Worm (Caenorhabditis elegans) whole organism, L1 larva: ENCODE results near the gene R08E3.3.
A peak's percentile ranks its signal among the peaks of the same experiment; 100 is the strongest.

ENCODE experiments used
- C04F5.9 ChIP-seq: sonication (generic microtip); optimal IDR thresholded peaks from 2 replicates; lab custom pipeline; 2016; ENCODE audit warnings: missing genetic modification characterization, missing compliant biosample characterization
- aha-1 ChIP-seq: fragments of 150-350 bp; optimal IDR thresholded peaks from 2 replicates; lab custom pipeline; 2014; ENCODE audit warnings: missing biosample characterization, missing genetic modification characterization
- aly-2 ChIP-seq: fragments of 150-350 bp; optimal IDR thresholded peaks from 2 replicates; lab custom pipeline; 2014; ENCODE audit warnings: missing biosample characterization, missing genetic modification characterization
- ama-1 ChIP-seq: fragments of 150-350 bp; optimal IDR thresholded peaks from 2 replicates; lab custom pipeline; 2014
- blmp-1 ChIP-seq: fragments of 150-350 bp; optimal IDR thresholded peaks from 2 replicates; lab custom pipeline; 2014; ENCODE audit warnings: missing biosample characterization, missing genetic modification characterization
- ceh-63 ChIP-seq: fragments of 200-800 bp; sonication (Bioruptor generic); optimal IDR thresholded peaks from 2 replicates; lab custom pipeline; 2018; ENCODE audit warnings: mild to moderate bottlenecking, missing genetic modification characterization, missing compliant biosample characterization
- dpl-1 ChIP-seq, 3 experiments: fragments of 150-350 bp in 2 of 3; sonication (generic microtip) in 1 of 3; optimal IDR thresholded peaks; 2 replicates each; lab custom pipeline; 2014 to 2017; ENCODE audit warnings: missing biosample characterization in 3 of 3, missing genetic modification characterization in 3 of 3, missing genetic modification reagents in 3 of 3
- dsc-1 ChIP-seq: sonication (generic microtip); optimal IDR thresholded peaks from 2 replicates; lab custom pipeline; 2016; ENCODE audit warnings: mild to moderate bottlenecking, missing genetic modification characterization, missing compliant biosample characterization
- efl-1 ChIP-seq, 4 experiments: fragments of 150-350 bp; optimal IDR thresholded peaks in 3 of 4; peaks in 1 of 4; 1 replicate in 1 of 4; 2 replicates in 3 of 4; lab custom pipeline; 2014; ENCODE audit warnings: missing biosample characterization in 2 of 4, missing genetic modification characterization in 2 of 4, missing genetic modification reagents in 2 of 4
- egl-27 ChIP-seq, 2 experiments: fragments of 150-350 bp in 1 of 2; sonication (generic microtip); optimal IDR thresholded peaks; 3 replicates each; lab custom pipeline; 2017 to 2018; ENCODE audit warnings: missing biosample characterization in 2 of 2, missing genetic modification characterization in 2 of 2, missing genetic modification reagents in 2 of 2
- elt-2 ChIP-seq: sonication (generic microtip); optimal IDR thresholded peaks from 2 replicates; lab custom pipeline; 2016; ENCODE audit warnings: missing genetic modification characterization, mild to moderate bottlenecking, inconsistent platforms, missing compliant biosample characterization, missing genetic modification reagents
- elt-3 ChIP-seq, 6 experiments: fragments of 150-350 bp in 1 of 6; sonication (generic microtip); optimal IDR thresholded peaks; 2 replicates each; lab custom pipeline; 2017 to 2018; ENCODE audit warnings: missing biosample characterization in 6 of 6, missing genetic modification characterization in 6 of 6, inconsistent platforms in 1 of 6
- ets-5 ChIP-seq: fragments of 200-800 bp; sonication (Bioruptor generic); IDR thresholded peaks from 2 replicates; pipeline ENCODE4 v1.3.6; 2022; ENCODE audit warnings: missing genetic modification characterization, missing compliant biosample characterization
- fkh-10 ChIP-seq: sonication (generic microtip); optimal IDR thresholded peaks from 2 replicates; lab custom pipeline; 2017; ENCODE audit warnings: missing biosample characterization, missing genetic modification reagents, missing genetic modification characterization
- fkh-8 ChIP-seq: sonication (generic microtip); optimal IDR thresholded peaks from 2 replicates; lab custom pipeline; 2016; ENCODE audit warnings: mild to moderate bottlenecking, missing genetic modification characterization, missing compliant biosample characterization
- hlh-4 ChIP-seq: sonication (generic microtip); optimal IDR thresholded peaks from 2 replicates; lab custom pipeline; 2016; ENCODE audit warnings: mild to moderate bottlenecking, missing genetic modification characterization, missing compliant biosample characterization
- hpl-2 ChIP-seq: fragments of 150-350 bp; optimal IDR thresholded peaks from 2 replicates; lab custom pipeline; 2014; ENCODE audit warnings: missing biosample characterization, missing genetic modification reagents, missing genetic modification characterization
- irx-1 ChIP-seq: sonication (generic microtip); optimal IDR thresholded peaks from 2 replicates; lab custom pipeline; 2016; ENCODE audit warnings: missing genetic modification characterization, missing compliant biosample characterization
- lin-13 ChIP-seq: fragments of 150-350 bp; optimal IDR thresholded peaks from 2 replicates; lab custom pipeline; 2014; ENCODE audit warnings: missing biosample characterization, missing genetic modification reagents, missing genetic modification characterization
- lin-14 ChIP-seq: fragments of 200-800 bp; sonication (Bioruptor generic); optimal IDR thresholded peaks from 2 replicates; lab custom pipeline; 2018; ENCODE audit warnings: mild to moderate bottlenecking, missing genetic modification characterization, moderate library complexity, missing compliant biosample characterization
- lin-39 ChIP-seq: fragments of 150-350 bp; optimal IDR thresholded peaks from 2 replicates; lab custom pipeline; 2014; ENCODE audit warnings: missing biosample characterization, missing genetic modification reagents, missing genetic modification characterization
- lir-3 ChIP-seq: sonication (generic microtip); optimal IDR thresholded peaks from 2 replicates; lab custom pipeline; 2016; ENCODE audit warnings: mild to moderate bottlenecking, missing genetic modification characterization, moderate library complexity, missing compliant biosample characterization; ENCODE audit not compliant: poor library complexity
- mep-1 ChIP-seq: fragments of 150-350 bp; optimal IDR thresholded peaks from 2 replicates; lab custom pipeline; 2014; ENCODE audit warnings: missing biosample characterization, missing genetic modification characterization
- nhr-19 ChIP-seq: fragments of 200-800 bp; sonication (Bioruptor generic); conservative IDR thresholded peaks from 2 replicates; pipeline ENCODE4 v1.3.6; 2022; ENCODE audit warnings: missing genetic modification characterization, missing compliant biosample characterization
- nhr-28 ChIP-seq: fragments of 150-350 bp; optimal IDR thresholded peaks from 2 replicates; lab custom pipeline; 2014; ENCODE audit warnings: missing biosample characterization, missing genetic modification characterization
- nhr-47 ChIP-seq: sonication (generic microtip); optimal IDR thresholded peaks from 2 replicates; lab custom pipeline; 2016; ENCODE audit warnings: mild to moderate bottlenecking, missing genetic modification characterization, moderate library complexity, missing compliant biosample characterization
- nhr-76 ChIP-seq: sonication (generic microtip); optimal IDR thresholded peaks from 2 replicates; lab custom pipeline; 2017; ENCODE audit warnings: missing biosample characterization, missing genetic modification characterization
- nhr-77 ChIP-seq: fragments of 150-350 bp; optimal IDR thresholded peaks from 2 replicates; lab custom pipeline; 2014; ENCODE audit warnings: missing biosample characterization, missing genetic modification characterization
- nhr-84 ChIP-seq: sonication (generic microtip); optimal IDR thresholded peaks from 2 replicates; lab custom pipeline; 2017; ENCODE audit warnings: missing biosample characterization, missing genetic modification characterization
- nhr-85 ChIP-seq: sonication (generic microtip); peaks from one replicate; lab custom pipeline; 2016; ENCODE audit warnings: missing genetic modification characterization, inconsistent platforms, missing compliant biosample characterization
- nhr-90 ChIP-seq: sonication (generic microtip); optimal IDR thresholded peaks from 2 replicates; lab custom pipeline; 2016; ENCODE audit warnings: mild to moderate bottlenecking, missing genetic modification characterization, missing compliant biosample characterization; ENCODE audit not compliant: poor library complexity
- pag-3 ChIP-seq: sonication (generic microtip); optimal IDR thresholded peaks from 2 replicates; lab custom pipeline; 2017; ENCODE audit warnings: missing genetic modification characterization, mild to moderate bottlenecking, missing compliant biosample characterization, antibody characterized with exemption, borderline replicate concordance; ENCODE audit not compliant: insufficient read depth
- snu-23 ChIP-seq: sonication (generic microtip); optimal IDR thresholded peaks from 2 replicates; lab custom pipeline; 2016; ENCODE audit warnings: missing genetic modification characterization, missing compliant biosample characterization
- sptf-1 ChIP-seq: fragments of 150-350 bp; optimal IDR thresholded peaks from 2 replicates; lab custom pipeline; 2014; ENCODE audit warnings: missing biosample characterization, missing genetic modification characterization
- sup-37 ChIP-seq: fragments of 200-800 bp; sonication (Bioruptor generic); optimal IDR thresholded peaks from 2 replicates; lab custom pipeline; 2018; ENCODE audit warnings: mild to moderate bottlenecking, missing genetic modification characterization, missing compliant biosample characterization
- tbx-2 ChIP-seq: sonication (generic microtip); optimal IDR thresholded peaks from 2 replicates; lab custom pipeline; 2016; ENCODE audit warnings: missing genetic modification characterization, missing compliant biosample characterization
- tlp-1 ChIP-seq: fragments of 150-350 bp; optimal IDR thresholded peaks from 2 replicates; lab custom pipeline; 2014; ENCODE audit warnings: missing biosample characterization, missing genetic modification characterization
- unc-130 ChIP-seq: fragments of 150-350 bp; optimal IDR thresholded peaks from 2 replicates; lab custom pipeline; 2017; ENCODE audit warnings: missing biosample characterization, missing genetic modification characterization, inconsistent platforms
- unc-30 ChIP-seq: sonication (generic microtip); optimal IDR thresholded peaks from 2 replicates; lab custom pipeline; 2017; ENCODE audit warnings: missing biosample characterization, missing genetic modification characterization
- unc-62 ChIP-seq: fragments of 150-350 bp; optimal IDR thresholded peaks from 2 replicates; lab custom pipeline; 2014; ENCODE audit warnings: missing biosample characterization, missing genetic modification reagents, missing genetic modification characterization
- vab-15 ChIP-seq: sonication (generic microtip); optimal IDR thresholded peaks from 2 replicates; lab custom pipeline; 2017; ENCODE audit warnings: missing genotype, mild to moderate bottlenecking, missing genetic modification characterization, missing compliant biosample characterization
- zip-4 ChIP-seq: fragments of 200-800 bp; sonication (Bioruptor generic); optimal IDR thresholded peaks from 2 replicates; lab custom pipeline; 2018; ENCODE audit warnings: mild to moderate bottlenecking, missing genetic modification characterization, moderate library complexity, missing compliant biosample characterization
- ztf-11 ChIP-seq, 2 experiments: sonication (generic microtip); optimal IDR thresholded peaks; 2 replicates each; lab custom pipeline; 2016 to 2017; ENCODE audit warnings: missing genetic modification characterization in 2 of 2, missing biosample characterization in 1 of 2, missing compliant biosample characterization in 1 of 2

R08E3.3 gene

ce11 chrX:4800078-4800621 is 18.2 kb upstream of the R08E3.3 start, which contains the start of gene mig-13:
TSS of gene mig-13 (minus strand) at chrX:4800128.
- TF ChIP-seq sup-37 (GFP tag; lab: Kevin White, UChicago): no peak
- TF ChIP-seq ama-1 (lab: Kevin White, UChicago): no peak
- no peak for TF ChIP-seq sptf-1 (tag; lab: Kevin White, UChicago)
- no peak for TF ChIP-seq lir-3
- TF ChIP-seq tlp-1 (tag; lab: Kevin White, UChicago): no peak
- TF ChIP-seq unc-130 (tag; lab: Kevin White, UChicago): no peak
- TF ChIP-seq nhr-28: no peak
- TF ChIP-seq nhr-19 (GFP tag; lab: Robert Waterston, UW): no peak

ce11 chrX:4800892-4801291 is 17.5 kb upstream of the R08E3.3 start:
- TF ChIP-seq efl-1 (optimal IDR thresholded peaks at IDR 0.05; lab: Kevin White, UChicago): no peak
- peak in 1 of 2 experiments; percentile 44 for TF ChIP-seq efl-1 (GFP tag; optimal IDR thresholded peaks at IDR 0.05 in 1 of 2; lab: Kevin White, UChicago)
- no peak for TF ChIP-seq C04F5.9 (tag; lab: Kevin White, UChicago)

- TF ChIP-seq sptf-1 (tag; lab: Kevin White, UChicago): no peak
- peak; percentile 29 for TF ChIP-seq lin-14
- TF ChIP-seq ztf-11 (tag; optimal IDR thresholded peaks at IDR 0.05; lab: Kevin White, UChicago): peak in 1 of 2 experiments; percentile 52
- TF ChIP-seq zip-4 (GFP tag; lab: Kevin White, UChicago): no peak
- no peak for TF ChIP-seq unc-62 (GFP tag; lab: Kevin White, UChicago)
- TF ChIP-seq tbx-2: peak; percentile 67
- TF ChIP-seq lin-39 (tag; lab: Kevin White, UChicago): peak; percentile 27
- no peak for TF ChIP-seq nhr-76 (tag; lab: Kevin White, UChicago)
- no peak for TF ChIP-seq ets-5 (GFP tag; lab: Robert Waterston, UW)
Measured at ce11 chrX:4802255-4802654, 16.1 kb upstream of the R08E3.3 start.

- TF ChIP-seq hlh-4 (tag; lab: Kevin White, UChicago) (no peak), nhr-47 (tag; lab: Kevin White, UChicago) (no peak), nhr-84 (tag; lab: Kevin White, UChicago) (no peak), elt-2 (tag; lab: Kevin White, UChicago) (no peak), egl-27 (tag; optimal IDR thresholded peaks at IDR 0.05; lab: Kevin White, UChicago) (no peak), pag-3 (tag; lab: Kevin White, UChicago) (no peak), nhr-76 (tag; lab: Kevin White, UChicago) (no peak)
Measured at ce11 chrX:4803942-4804341, 14.5 kb upstream of the R08E3.3 start.

ce11 chrX:4808737-4809136 is 9.7 kb upstream of the R08E3.3 start:
- TF ChIP-seq fkh-8 (tag; lab: Kevin White, UChicago) (no peak), ets-5 (GFP tag; lab: Robert Waterston, UW) (no peak), aly-2 (tag; lab: Kevin White, UChicago) (no peak), lin-13 (GFP tag; lab: Kevin White, UChicago) (peak; percentile 11), snu-23 (GFP tag; lab: Kevin White, UChicago) (peak; percentile 62), hlh-4 (tag; lab: Kevin White, UChicago) (no peak), fkh-10 (GFP tag; lab: Kevin White, UChicago) (no peak), aha-1 (tag; lab: Kevin White, UChicago) (no peak), unc-30 (no peak), nhr-90 (tag; lab: Kevin White, UChicago) (peak; percentile 44), hpl-2 (no peak), pag-3 (tag; lab: Kevin White, UChicago) (no peak), vab-15 (tag; lab: Kevin White, UChicago) (no peak), nhr-77 (tag; lab: Kevin White, UChicago) (no peak), elt-3 (tag; optimal IDR thresholded peaks at IDR 0.05; lab: Kevin White, UChicago) (peak in 4 of 6 experiments; percentile 41 to 64 (median 48)), efl-1 (optimal IDR thresholded peaks at IDR 0.05; lab: Kevin White, UChicago) (no peak), efl-1 (GFP tag; optimal IDR thresholded peaks at IDR 0.05 in 1 of 2; lab: Kevin White, UChicago) (peak in 1 of 2 experiments; percentile 78), nhr-85 (tag; lab: Kevin White, UChicago) (peak; percentile 78), mep-1 (tag; lab: Kevin White, UChicago) (peak; percentile 60), dsc-1 (tag; lab: Kevin White, UChicago) (no peak), irx-1 (tag; lab: Kevin White, UChicago) (no peak), ceh-63 (GFP tag; lab: Kevin White, UChicago) (no peak), lin-39 (tag; lab: Kevin White, UChicago) (no peak), blmp-1 (tag; lab: Kevin White, UChicago) (peak; percentile 19), dpl-1 (GFP tag; optimal IDR thresholded peaks at IDR 0.05; lab: Kevin White, UChicago) (no peak), sptf-1 (tag; lab: Kevin White, UChicago) (no peak)
